Fruit fly (Drosophila melanogaster) whole organism, embryonic: ENCODE measurements around the gene Phae1.

ENCODE experiments used
- Atf3 ChIP-seq: fragments of 200-800 bp; sonication (Bioruptor generic); optimal IDR thresholded peaks from 3 replicates; lab custom pipeline; 2016; ENCODE audit warnings: missing biosample characterization, missing genetic modification characterization
- CG11695 ChIP-seq: fragments of 200-800 bp; sonication (Bioruptor generic); IDR thresholded peaks from 3 replicates; pipeline ENCODE4 v1.3.6; 2022; ENCODE audit warnings: missing biosample characterization, missing genetic modification characterization
- CG12155 ChIP-seq: fragments of 200-800 bp; sonication (Bioruptor generic); optimal IDR thresholded peaks from 3 replicates; lab custom pipeline; 2016; ENCODE audit warnings: missing biosample characterization, missing genetic modification characterization
- CG13287 ChIP-seq: fragments of 200-800 bp; sonication (Bioruptor generic); IDR thresholded peaks from 2 replicates; pipeline ENCODE4 v1.3.6; 2022; ENCODE audit warnings: missing biosample characterization, missing genetic modification characterization; ENCODE audit not compliant: partially characterized antibody
- CG14965 ChIP-seq: fragments of 200-800 bp; sonication (Bioruptor generic); optimal IDR thresholded peaks from 2 replicates; lab custom pipeline; 2016; ENCODE audit warnings: missing biosample characterization, missing genetic modification characterization, borderline replicate concordance
- CG1603 ChIP-seq: fragments of 200-800 bp; sonication (Bioruptor generic); optimal IDR thresholded peaks from 2 replicates; lab custom pipeline; 2019; ENCODE audit warnings: missing biosample characterization, mild to moderate bottlenecking, missing genetic modification characterization, moderate library complexity
- CG16815 ChIP-seq: fragments of 200-800 bp; sonication (Bioruptor generic); optimal IDR thresholded peaks from 3 replicates; lab custom pipeline; 2017; ENCODE audit warnings: missing biosample characterization, mild to moderate bottlenecking, missing genetic modification characterization
- CG17568 ChIP-seq: fragments of 200-800 bp; sonication (Bioruptor generic); optimal IDR thresholded peaks from 2 replicates; lab custom pipeline; 2018; ENCODE audit warnings: missing biosample characterization, mild to moderate bottlenecking, missing genetic modification characterization, moderate library complexity
- CG1832 ChIP-seq: fragments of 200-800 bp; sonication (Bioruptor generic); optimal IDR thresholded peaks from 2 replicates; lab custom pipeline; 2017; ENCODE audit warnings: missing biosample characterization, mild to moderate bottlenecking, missing genetic modification characterization, inconsistent platforms
- CG2875 ChIP-seq: fragments of 200-800 bp; sonication (Bioruptor generic); optimal IDR thresholded peaks from 2 replicates; lab custom pipeline; 2017; ENCODE audit warnings: missing biosample characterization, mild to moderate bottlenecking, missing genetic modification characterization, missing genetic modification reagents
- CG34422 ChIP-seq: fragments of 200-800 bp; sonication (Bioruptor generic); IDR thresholded peaks from 3 replicates; pipeline ENCODE4 v1.3.6; 2022; ENCODE audit warnings: missing biosample characterization, missing genetic modification characterization
- CG3995 ChIP-seq: fragments of 200-800 bp; sonication (Bioruptor generic); optimal IDR thresholded peaks from 3 replicates; lab custom pipeline; 2016; ENCODE audit warnings: missing biosample characterization, missing genetic modification characterization
- CG6654 ChIP-seq: fragments of 200-800 bp; sonication (Bioruptor generic); optimal IDR thresholded peaks from 2 replicates; lab custom pipeline; 2017; ENCODE audit warnings: missing biosample characterization, mild to moderate bottlenecking, missing genetic modification characterization
- CG7271 ChIP-seq: fragments of 200-800 bp; sonication (Bioruptor generic); optimal IDR thresholded peaks from 2 replicates; lab custom pipeline; 2018; ENCODE audit warnings: missing biosample characterization, mild to moderate bottlenecking, missing genetic modification characterization, moderate library complexity
- CG7556 ChIP-seq: fragments of 200-800 bp; sonication (Bioruptor generic); optimal IDR thresholded peaks from 2 replicates; lab custom pipeline; 2017; ENCODE audit warnings: missing biosample characterization, mild to moderate bottlenecking, missing genetic modification characterization
- CG7745 ChIP-seq: fragments of 200-800 bp; sonication (Bioruptor generic); optimal IDR thresholded peaks from 2 replicates; lab custom pipeline; 2018; ENCODE audit warnings: missing biosample characterization, mild to moderate bottlenecking, missing genetic modification characterization, moderate library complexity
- CG8281 ChIP-seq: fragments of 200-800 bp; sonication (Bioruptor generic); optimal IDR thresholded peaks from 2 replicates; lab custom pipeline; 2018; ENCODE audit warnings: missing biosample characterization, mild to moderate bottlenecking, missing genetic modification characterization, moderate library complexity
- CHES-1-like ChIP-seq: fragments of 200-800 bp; sonication (Bioruptor generic); optimal IDR thresholded peaks from 2 replicates; lab custom pipeline; 2016; ENCODE audit warnings: missing biosample characterization, missing genetic modification characterization
- Camta ChIP-seq: fragments of 200-800 bp; sonication (Bioruptor generic); optimal IDR thresholded peaks from 2 replicates; lab custom pipeline; 2016; ENCODE audit warnings: missing biosample characterization, missing genetic modification characterization
- E2f1 ChIP-seq: fragments of 200-800 bp; sonication (Bioruptor generic); IDR thresholded peaks from 2 replicates; pipeline ENCODE4 v1.3.6; 2022; ENCODE audit warnings: missing biosample characterization, missing genetic modification characterization
- Gsc ChIP-seq: fragments of 200-800 bp; sonication (Bioruptor generic); IDR thresholded peaks from 2 replicates; pipeline ENCODE4 v1.3.6; 2022; ENCODE audit warnings: missing biosample characterization, missing genetic modification characterization
- H15 ChIP-seq: fragments of 200-800 bp; sonication (Bioruptor generic); IDR thresholded peaks from 3 replicates; pipeline ENCODE4 v1.3.6; 2022; ENCODE audit warnings: missing biosample characterization, missing genetic modification characterization
- Hr3 ChIP-seq: fragments of 200-800 bp; sonication (Bioruptor generic); optimal IDR thresholded peaks from 3 replicates; lab custom pipeline; 2016; ENCODE audit warnings: missing biosample characterization, missing genetic modification characterization
- NFAT ChIP-seq: fragments of 200-800 bp; sonication (Bioruptor generic); IDR thresholded peaks from 2 replicates; pipeline ENCODE4 v1.3.6; 2022; ENCODE audit warnings: missing biosample characterization, missing genetic modification characterization
- Nf-YB ChIP-seq: fragments of 200-800 bp; sonication (Bioruptor generic); optimal IDR thresholded peaks from 3 replicates; lab custom pipeline; 2019; ENCODE audit warnings: missing biosample characterization, mild to moderate bottlenecking, missing genetic modification characterization, moderate library complexity
- Pdp1 ChIP-seq, 2 experiments: fragments of 200-800 bp; sonication (Bioruptor generic); optimal IDR thresholded peaks; 3 replicates each; lab custom pipeline; 2016; ENCODE audit warnings: missing biosample characterization in 2 of 2, missing genetic modification characterization in 2 of 2, mild to moderate bottlenecking in 1 of 2, moderate library complexity in 1 of 2
- Rfx ChIP-seq: fragments of 200-800 bp; sonication (Bioruptor generic); IDR thresholded peaks from 2 replicates; pipeline ENCODE4 v1.3.6; 2022; ENCODE audit warnings: missing biosample characterization, missing genetic modification characterization
- Scr ChIP-seq: fragments of 200-800 bp; sonication (Bioruptor generic); IDR thresholded peaks from 2 replicates; pipeline ENCODE4 v1.3.6; 2022; ENCODE audit warnings: missing biosample characterization, missing genetic modification characterization; ENCODE audit not compliant: partially characterized antibody
- Spps ChIP-seq: fragments of 200-800 bp; sonication (Bioruptor generic); optimal IDR thresholded peaks from 2 replicates; lab custom pipeline; 2018; ENCODE audit warnings: missing biosample characterization, mild to moderate bottlenecking, missing genetic modification characterization
- Taf1 ChIP-seq: fragments of 200-800 bp; sonication (Bioruptor generic); IDR thresholded peaks from 2 replicates; pipeline ENCODE4 v1.3.6; 2022; ENCODE audit warnings: missing biosample characterization, missing genetic modification characterization
- YL-1 ChIP-seq: fragments of 200-800 bp; sonication (Bioruptor generic); optimal IDR thresholded peaks from 3 replicates; lab custom pipeline; 2017; ENCODE audit warnings: missing biosample characterization, mild to moderate bottlenecking, missing genetic modification characterization
- amos ChIP-seq: fragments of 200-800 bp; sonication (Bioruptor generic); IDR thresholded peaks from 2 replicates; pipeline ENCODE4 v1.3.6; 2022; ENCODE audit warnings: missing biosample characterization, missing genetic modification characterization; ENCODE audit not compliant: partially characterized antibody
- ase ChIP-seq: fragments of 200-800 bp; sonication (Bioruptor generic); IDR thresholded peaks from 3 replicates; pipeline ENCODE4 v1.3.6; 2022; ENCODE audit warnings: missing biosample characterization, missing genetic modification characterization
- bcd ChIP-seq: fragments of 200-800 bp; sonication (Bioruptor generic); optimal IDR thresholded peaks from 2 replicates; lab custom pipeline; 2017; ENCODE audit warnings: missing biosample characterization, mild to moderate bottlenecking, missing genetic modification characterization
- br ChIP-seq: fragments of >200 bp; optimal IDR thresholded peaks from 2 replicates; lab custom pipeline; 2017
- dpn ChIP-seq, 2 experiments: fragments of 200-800 bp; sonication (Bioruptor generic); optimal IDR thresholded peaks; 3 replicates each; lab custom pipeline; 2016; ENCODE audit warnings: missing biosample characterization in 2 of 2, missing genetic modification characterization in 2 of 2
- eve ChIP-seq, 2 experiments: fragments of >200 bp; optimal IDR thresholded peaks; 2 replicates each; lab custom pipeline; 2017; ENCODE audit warnings: missing biosample characterization in 2 of 2, missing genetic modification characterization in 2 of 2
- exex ChIP-seq: fragments of 200-800 bp; sonication (Bioruptor generic); optimal IDR thresholded peaks from 4 replicates; lab custom pipeline; 2018; ENCODE audit warnings: missing biosample characterization, mild to moderate bottlenecking, missing genetic modification characterization, moderate library complexity
- h ChIP-seq: fragments of >200 bp; optimal IDR thresholded peaks from 2 replicates; lab custom pipeline; 2017
- jumu ChIP-seq: fragments of 200-800 bp; sonication (Bioruptor generic); optimal IDR thresholded peaks from 3 replicates; lab custom pipeline; 2016; ENCODE audit warnings: missing biosample characterization, missing genetic modification characterization
- kni ChIP-seq: fragments of 200-800 bp; sonication (Bioruptor generic); optimal IDR thresholded peaks from 3 replicates; lab custom pipeline; 2017; ENCODE audit warnings: mild to moderate bottlenecking, missing biosample characterization, missing genetic modification reagents, missing genetic modification characterization
- lilli ChIP-seq: fragments of 200-800 bp; sonication (Bioruptor generic); optimal IDR thresholded peaks from 3 replicates; lab custom pipeline; 2016; ENCODE audit warnings: missing biosample characterization, missing genetic modification characterization
- pho ChIP-seq: fragments of 200-800 bp; sonication (Bioruptor generic); optimal IDR thresholded peaks from 2 replicates; lab custom pipeline; 2016; ENCODE audit warnings: missing biosample characterization, missing genetic modification characterization
- pita ChIP-seq: fragments of 200-800 bp; sonication (Bioruptor generic); optimal IDR thresholded peaks from 2 replicates; lab custom pipeline; 2017; ENCODE audit warnings: missing biosample characterization, mild to moderate bottlenecking, missing genetic modification characterization
- salm ChIP-seq: fragments of 200-800 bp; sonication (Bioruptor generic); optimal IDR thresholded peaks from 2 replicates; lab custom pipeline; 2018; ENCODE audit warnings: missing biosample characterization, mild to moderate bottlenecking, missing genetic modification characterization
- scrt ChIP-seq: fragments of 200-800 bp; sonication (Bioruptor generic); optimal IDR thresholded peaks from 2 replicates; lab custom pipeline; 2018; ENCODE audit warnings: missing biosample characterization, mild to moderate bottlenecking, missing genetic modification characterization, moderate library complexity
- ssp ChIP-seq: fragments of 200-800 bp; sonication (Bioruptor generic); IDR thresholded peaks from 2 replicates; pipeline ENCODE4 v1.3.6; 2022; ENCODE audit warnings: missing biosample characterization, missing genetic modification characterization
- tgo ChIP-seq: fragments of 200-800 bp; sonication (Bioruptor generic); IDR thresholded peaks from 3 replicates; pipeline ENCODE4 v1.3.6; 2022; ENCODE audit warnings: missing biosample characterization, missing genetic modification characterization
- unpg ChIP-seq: fragments of 200-800 bp; sonication (Bioruptor generic); optimal IDR thresholded peaks from 3 replicates; lab custom pipeline; 2018; ENCODE audit warnings: missing biosample characterization, mild to moderate bottlenecking, missing genetic modification characterization, moderate library complexity
- vvl ChIP-seq: fragments of 200-800 bp; sonication (Bioruptor generic); IDR thresholded peaks from 2 replicates; pipeline ENCODE4 v1.3.6; 2022; ENCODE audit warnings: missing biosample characterization, missing genetic modification characterization
- zen ChIP-seq: fragments of 200-800 bp; sonication (Bioruptor generic); optimal IDR thresholded peaks from 3 replicates; lab custom pipeline; 2018; ENCODE audit warnings: missing biosample characterization, mild to moderate bottlenecking, missing genetic modification characterization, moderate library complexity

Phae1 gene

dm6 chr2L:12065683-12066386 is 43.4 kb upstream of the Phae1 start (continued):
- TF ChIP-seq salm (tag; lab: Kevin White, UChicago) (peak; percentile 4), unpg (peak; percentile 47), Gsc (GFP tag; lab: Robert Waterston, UW) (no peak), tgo (GFP tag; lab: Robert Waterston, UW) (no peak; the same call in 2 of the 3 replicates), exex (no peak), NFAT (GFP tag; lab: Robert Waterston, UW) (no peak), dpn (GFP tag; optimal IDR thresholded peaks at IDR 0.05; lab: Kevin White, UChicago) (no peak), h (lab: Kevin White, UChicago) (no peak), ssp (no peak), CHES-1-like (GFP tag; lab: Kevin White, UChicago) (no peak), Taf1 (GFP tag; lab: Robert Waterston, UW) (no peak), ase (GFP tag; lab: Robert Waterston, UW) (no peak), CG7556 (GFP tag; lab: Kevin White, UChicago) (peak; percentile 38), CG6654 (GFP tag; lab: Kevin White, UChicago) (no peak), CG3995 (no peak), CG11695 (GFP tag; lab: Robert Waterston, UW) (no peak), CG12155 (no peak), CG13287 (GFP tag; lab: Robert Waterston, UW) (no peak), lilli (GFP tag; lab: Kevin White, UChicago) (no peak), vvl (peak; percentile 62; the same call in 1 of the 2 replicates), amos (GFP tag; lab: Robert Waterston, UW) (no peak), Rfx (GFP tag; lab: Robert Waterston, UW) (no peak), CG34422 (GFP tag; lab: Robert Waterston, UW) (no peak), Spps (tag; lab: Kevin White, UChicago) (peak; percentile 46), CG2875 (peak; percentile 32), H15 (no peak), Atf3 (no peak), CG1603 (tag; lab: Kevin White, UChicago) (no peak), CG7271 (peak; percentile 27), bcd (GFP tag; lab: Kevin White, UChicago) (no peak), Nf-YB (GFP tag; lab: Kevin White, UChicago) (peak; percentile 42), CG14965 (no peak), pita (GFP tag; lab: Kevin White, UChicago) (no peak), zen (peak; percentile 5), kni (GFP tag; lab: Kevin White, UChicago) (no peak), scrt (GFP tag; lab: Kevin White, UChicago) (no peak), jumu (GFP tag; lab: Kevin White, UChicago) (no peak), Camta (GFP tag; lab: Kevin White, UChicago) (no peak), CG16815 (GFP tag; lab: Kevin White, UChicago) (peak; percentile 33), Scr (GFP tag; lab: Robert Waterston, UW) (no peak), br (lab: Kevin White, UChicago) (no peak), CG8281 (tag; lab: Kevin White, UChicago) (no peak), YL-1 (GFP tag; lab: Kevin White, UChicago) (no peak), Hr3 (GFP tag; lab: Kevin White, UChicago) (peak; percentile 24), eve (GFP tag; optimal IDR thresholded peaks at IDR 0.05; lab: Kevin White, UChicago) (no peak), CG1832 (GFP tag; lab: Kevin White, UChicago) (no peak), CG7745 (tag; lab: Kevin White, UChicago) (no peak), CG17568 (no peak), pho (GFP tag; lab: Kevin White, UChicago) (no peak), Pdp1 (GFP tag; optimal IDR thresholded peaks at IDR 0.05; lab: Kevin White, UChicago) (peak in 1 of 2 experiments; percentile 72), E2f1 (GFP tag; lab: Robert Waterston, UW) (no peak)
